Fruit fly (Drosophila melanogaster): ENCODE measurements around the gene CG3699.

CG3699 gene

DNA sequence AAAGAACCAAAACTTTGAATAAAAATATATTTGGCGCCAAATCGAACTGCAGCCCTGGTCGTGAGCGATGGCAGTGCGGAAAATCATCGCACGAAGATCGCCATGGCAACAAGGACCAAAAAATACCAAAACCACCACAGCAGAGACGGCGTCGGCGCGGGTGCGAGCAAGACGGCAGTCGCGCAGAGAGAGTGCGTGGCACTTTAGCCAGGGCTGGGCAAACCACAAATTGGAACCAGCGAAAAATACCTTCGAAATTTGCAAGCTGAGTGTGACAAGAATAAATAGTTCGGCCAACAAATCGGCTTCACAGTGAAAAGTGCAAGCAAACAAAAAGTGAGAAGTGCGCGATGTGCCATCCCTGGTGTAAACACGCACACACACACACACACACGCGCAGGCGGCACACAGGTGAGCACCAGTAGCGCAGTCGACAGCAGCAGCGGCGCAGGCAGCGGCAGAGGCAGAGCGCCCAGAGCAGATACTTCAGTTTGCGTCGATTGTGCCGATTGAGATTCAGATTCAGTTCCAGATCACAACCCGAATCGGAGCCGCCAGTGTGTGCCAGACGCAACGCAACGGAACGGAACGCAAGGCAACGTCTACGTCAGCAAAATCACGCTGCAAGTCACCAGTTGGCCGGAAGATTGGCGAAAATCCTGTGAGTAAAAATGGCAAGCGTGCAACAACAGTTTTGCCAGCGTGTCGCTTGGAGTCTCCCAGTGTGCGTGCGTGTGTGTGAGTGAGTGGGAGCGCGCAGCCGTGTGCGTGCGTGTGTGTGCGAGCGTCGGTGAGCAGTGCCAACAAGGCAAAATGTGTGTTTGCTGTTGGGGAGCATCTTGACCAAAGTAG is 12.0 kb downstream of the CG3699 start, which contains the start of gene TRAM (continued):
- TF ChIP-seq fd3F (GFP tag; optimal IDR thresholded peaks at IDR 0.05) (peak; percentile 97), Ravus (GFP tag; IDR thresholded peaks at IDR 0.05) (peak; percentile 96), CG7271 (tag; optimal IDR thresholded peaks at IDR 0.05) (peak; percentile 86), CG10565 (GFP tag; optimal IDR thresholded peaks at IDR 0.05) (peak; percentile 89), cas (GFP tag; IDR thresholded peaks at IDR 0.05) (peak; percentile 97), Optix (GFP tag; IDR thresholded peaks at IDR 0.05) (peak; percentile 99), odd (GFP tag; optimal IDR thresholded peaks at IDR 0.05) (peak; percentile 96), CG10321 (GFP tag; IDR thresholded peaks at IDR 0.05) (peak; percentile 91), CG7987 (GFP tag; optimal IDR thresholded peaks at IDR 0.05) (peak; percentile 94), hth (optimal IDR thresholded peaks at IDR 0.05) (no peak), CG12219 (GFP tag; optimal IDR thresholded peaks at IDR 0.05) (peak; percentile 97), danr (GFP tag; IDR thresholded peaks at IDR 0.05) (peak; percentile 97), Neu2 (GFP tag; optimal IDR thresholded peaks at IDR 0.05; ENCODE audit: borderline replicate concordance) (peak; percentile 92), CG2199 (GFP tag; IDR thresholded peaks at IDR 0.05) (peak; percentile 98), CG11093 (GFP tag; IDR thresholded peaks at IDR 0.05) (peak; percentile 98), CG12071 (GFP tag; optimal IDR thresholded peaks at IDR 0.05) (peak; percentile 98), ken (GFP tag; IDR thresholded peaks at IDR 0.05) (peak; percentile 100), zfh1 (GFP tag; IDR thresholded peaks at IDR 0.05) (peak; percentile 99), CG32772 (GFP tag; IDR thresholded peaks at IDR 0.05) (peak; percentile 99), Dad (GFP tag; optimal IDR thresholded peaks at IDR 0.05) (peak; percentile 98), nerfin-1 (tag; optimal IDR thresholded peaks at IDR 0.05) (peak; percentile 95), CG17802 (tag; optimal IDR thresholded peaks at IDR 0.05) (peak; percentile 89), slbo (GFP tag; IDR thresholded peaks at IDR 0.05) (peak; percentile 99), fd102C (GFP tag; optimal IDR thresholded peaks at IDR 0.05) (peak; percentile 89), Poxn (GFP tag; IDR thresholded peaks at IDR 0.05) (peak; percentile 98), CG6175 (GFP tag; IDR thresholded peaks at IDR 0.05) (peak; percentile 96), dan (GFP tag; IDR thresholded peaks at IDR 0.05) (peak; percentile 96), mirr (GFP tag; optimal IDR thresholded peaks at IDR 0.05) (peak; percentile 99), CG33557 (GFP tag; optimal IDR thresholded peaks at IDR 0.05) (peak; percentile 98), Max (GFP tag; optimal IDR thresholded peaks at IDR 0.05) (peak; percentile 93), crol (GFP tag; IDR thresholded peaks at IDR 0.05) (peak; percentile 88), HLHmδ (GFP tag; optimal IDR thresholded peaks at IDR 0.05) (peak; percentile 29), sisA (GFP tag; IDR thresholded peaks at IDR 0.05) (peak; percentile 99), bsh (GFP tag; optimal IDR thresholded peaks at IDR 0.05) (peak; percentile 94 to 98), tin (GFP tag; optimal IDR thresholded peaks at IDR 0.05) (peak; percentile 98), stc (GFP tag; IDR thresholded peaks at IDR 0.05) (peak; percentile 98), Hr39 (optimal IDR thresholded peaks at IDR 0.05) (peak; percentile 97), CG34224 (GFP tag; IDR thresholded peaks at IDR 0.05; ENCODE audit: partially characterized antibody) (peak; percentile 68), row (GFP tag; IDR thresholded peaks at IDR 0.05) (peak; percentile 99), CG12942 (GFP tag; optimal IDR thresholded peaks at IDR 0.05) (peak; percentile 98), lmd (GFP tag; IDR thresholded peaks at IDR 0.05) (peak; percentile 99), CG31224 (GFP tag; IDR thresholded peaks at IDR 0.05) (peak; percentile 97), otp (GFP tag; IDR thresholded peaks at IDR 0.05) (peak; percentile 99), HmgZ (tag; optimal IDR thresholded peaks at IDR 0.05) (peak; percentile 99), CG13624 (GFP tag; optimal IDR thresholded peaks at IDR 0.05) (peak; percentile 98), CG11085 (GFP tag; IDR thresholded peaks at IDR 0.05) (peak; percentile 99), CG17912 (GFP tag; optimal IDR thresholded peaks at IDR 0.05) (peak; percentile 94), Hmr (GFP tag; optimal IDR thresholded peaks at IDR 0.05) (peak; percentile 99), CG31388 (GFP tag; optimal IDR thresholded peaks at IDR 0.05) (peak; percentile 91), CG15601 (tag; optimal IDR thresholded peaks at IDR 0.05) (peak; percentile 96)

Measured in whole organism, embryonic.